Worm (Caenorhabditis elegans) whole organism, late embryonic: Measurements from ENCODE around the gene F09B12.5.

Source experiments
- C38D4.7 ChIP-seq: fragments of 200-800 bp; sonication (Bioruptor generic); optimal IDR thresholded peaks from 2 replicates; lab custom pipeline; 2018; ENCODE audit warnings: mild to moderate bottlenecking, missing genetic modification characterization, moderate library complexity, missing compliant biosample characterization
- K02D7.2 ChIP-seq: sonication (generic microtip); optimal IDR thresholded peaks from 2 replicates; lab custom pipeline; 2017; ENCODE audit warnings: mild to moderate bottlenecking, missing genetic modification characterization, missing compliant biosample characterization
- K09A11.1 ChIP-seq: sonication (generic microtip); optimal IDR thresholded peaks from 2 replicates; lab custom pipeline; 2017; ENCODE audit warnings: antibody characterized with exemption, mild to moderate bottlenecking, missing genetic modification characterization, missing compliant biosample characterization; ENCODE audit not compliant: insufficient read depth
- T23F11.4 ChIP-seq: fragments of 200-800 bp; sonication (Bioruptor generic); optimal IDR thresholded peaks from 2 replicates; lab custom pipeline; 2018; ENCODE audit warnings: mild to moderate bottlenecking, missing genetic modification characterization, missing compliant biosample characterization
- ceh-18 ChIP-seq: sonication (generic microtip); optimal IDR thresholded peaks from 2 replicates; lab custom pipeline; 2016; ENCODE audit warnings: missing genetic modification characterization, missing compliant biosample characterization
- ceh-2 ChIP-seq: sonication (generic microtip); optimal IDR thresholded peaks from 2 replicates; lab custom pipeline; 2016; ENCODE audit warnings: missing genotype, missing genetic modification characterization, missing compliant biosample characterization
- ceh-24 ChIP-seq: sonication (generic microtip); optimal IDR thresholded peaks from 2 replicates; lab custom pipeline; 2016; ENCODE audit warnings: mild to moderate bottlenecking, missing genetic modification characterization, missing compliant biosample characterization
- ceh-34 ChIP-seq: sonication (generic microtip); optimal IDR thresholded peaks from 2 replicates; lab custom pipeline; 2016; ENCODE audit warnings: mild to moderate bottlenecking, missing genetic modification characterization, missing compliant biosample characterization
- ceh-48 ChIP-seq: sonication (generic microtip); optimal IDR thresholded peaks from 2 replicates; lab custom pipeline; 2016; ENCODE audit warnings: missing genetic modification characterization, inconsistent platforms, missing compliant biosample characterization
- dmd-4 ChIP-seq: sonication (generic microtip); optimal IDR thresholded peaks from 2 replicates; lab custom pipeline; 2016; ENCODE audit warnings: borderline replicate concordance, missing genetic modification characterization, missing compliant biosample characterization
- dve-1 ChIP-seq: sonication (generic microtip); optimal IDR thresholded peaks from 2 replicates; lab custom pipeline; 2017; ENCODE audit warnings: antibody characterized with exemption, mild to moderate bottlenecking, missing genetic modification characterization, missing compliant biosample characterization
- elt-2 ChIP-seq: sonication (generic microtip); optimal IDR thresholded peaks from 2 replicates; lab custom pipeline; 2016; ENCODE audit warnings: missing genetic modification reagents, missing genetic modification characterization, missing compliant biosample characterization
- elt-4 ChIP-seq: sonication (generic microtip); optimal IDR thresholded peaks from 2 replicates; lab custom pipeline; 2016; ENCODE audit warnings: missing genetic modification characterization, missing compliant biosample characterization
- ets-4 ChIP-seq: sonication (generic microtip); optimal IDR thresholded peaks from 2 replicates; lab custom pipeline; 2016; ENCODE audit warnings: missing genetic modification characterization, missing compliant biosample characterization
- eyg-1 ChIP-seq: sonication (generic microtip); optimal IDR thresholded peaks from 2 replicates; lab custom pipeline; 2016; ENCODE audit warnings: missing genotype, missing genetic modification characterization, missing compliant biosample characterization
- fkh-6 ChIP-seq: sonication (generic microtip); optimal IDR thresholded peaks from 2 replicates; lab custom pipeline; 2016; ENCODE audit warnings: missing genetic modification characterization, missing compliant biosample characterization
- hlh-13 ChIP-seq: fragments of 200-800 bp; sonication (Bioruptor generic); optimal IDR thresholded peaks from 2 replicates; lab custom pipeline; 2018; ENCODE audit warnings: mild to moderate bottlenecking, missing genetic modification characterization, missing compliant biosample characterization
- hlh-15 ChIP-seq: sonication (generic microtip); optimal IDR thresholded peaks from 2 replicates; lab custom pipeline; 2016; ENCODE audit warnings: missing genetic modification characterization, missing compliant biosample characterization
- hlh-8 ChIP-seq: sonication (generic microtip); optimal IDR thresholded peaks from 2 replicates; lab custom pipeline; 2016; ENCODE audit warnings: missing genotype, missing genetic modification characterization, missing compliant biosample characterization
- lim-6 ChIP-seq: sonication (generic microtip); optimal IDR thresholded peaks from 2 replicates; lab custom pipeline; 2016; ENCODE audit warnings: missing genetic modification characterization, missing compliant biosample characterization
- madf-2 ChIP-seq: sonication (generic microtip); optimal IDR thresholded peaks from 2 replicates; lab custom pipeline; 2017; ENCODE audit warnings: missing genetic modification characterization, missing compliant biosample characterization
- npax-4 ChIP-seq: sonication (generic microtip); optimal IDR thresholded peaks from 2 replicates; lab custom pipeline; 2016; ENCODE audit warnings: missing genetic modification characterization, missing compliant biosample characterization
- odd-2 ChIP-seq: sonication (generic microtip); optimal IDR thresholded peaks from 2 replicates; lab custom pipeline; 2017; ENCODE audit warnings: antibody characterized with exemption, mild to moderate bottlenecking, missing genetic modification characterization, missing compliant biosample characterization
- pat-9 ChIP-seq: fragments of 200-800 bp; sonication (Bioruptor generic); optimal IDR thresholded peaks from 2 replicates; lab custom pipeline; 2018; ENCODE audit warnings: mild to moderate bottlenecking, missing genetic modification characterization, moderate library complexity, missing compliant biosample characterization
- pha-4 ChIP-seq: fragments of 150-350 bp; optimal IDR thresholded peaks from 2 replicates; lab custom pipeline; 2018; ENCODE audit warnings: missing biosample characterization, missing genetic modification reagents, missing genetic modification characterization
- pqm-1 ChIP-seq: sonication (generic microtip); optimal IDR thresholded peaks from 2 replicates; lab custom pipeline; 2016; ENCODE audit warnings: missing genetic modification characterization, missing compliant biosample characterization
- pros-1 ChIP-seq: fragments of 150-350 bp; optimal IDR thresholded peaks from 2 replicates; lab custom pipeline; 2014; ENCODE audit warnings: missing biosample characterization, missing genetic modification reagents, missing genetic modification characterization
- ref-2 ChIP-seq: sonication (generic microtip); optimal IDR thresholded peaks from 2 replicates; lab custom pipeline; 2016; ENCODE audit warnings: missing genetic modification characterization, missing compliant biosample characterization
- rnt-1 ChIP-seq: sonication (generic microtip); optimal IDR thresholded peaks from 2 replicates; lab custom pipeline; 2016; ENCODE audit warnings: missing genetic modification characterization, missing compliant biosample characterization
- syd-9 ChIP-seq: sonication (generic microtip); optimal IDR thresholded peaks from 2 replicates; lab custom pipeline; 2016; ENCODE audit warnings: mild to moderate bottlenecking, missing genetic modification characterization, moderate library complexity, missing compliant biosample characterization
- unc-42 ChIP-seq: sonication (generic microtip); optimal IDR thresholded peaks from 2 replicates; lab custom pipeline; 2016; ENCODE audit warnings: missing genotype, missing genetic modification characterization, missing compliant biosample characterization
- unc-86 ChIP-seq: sonication (generic microtip); optimal IDR thresholded peaks from 2 replicates; lab custom pipeline; 2016; ENCODE audit warnings: missing genetic modification characterization, missing compliant biosample characterization
- ztf-16 ChIP-seq: sonication (generic microtip); optimal IDR thresholded peaks from 2 replicates; lab custom pipeline; 2017; ENCODE audit warnings: missing genetic modification characterization, missing compliant biosample characterization

F09B12.5 gene

DNA sequence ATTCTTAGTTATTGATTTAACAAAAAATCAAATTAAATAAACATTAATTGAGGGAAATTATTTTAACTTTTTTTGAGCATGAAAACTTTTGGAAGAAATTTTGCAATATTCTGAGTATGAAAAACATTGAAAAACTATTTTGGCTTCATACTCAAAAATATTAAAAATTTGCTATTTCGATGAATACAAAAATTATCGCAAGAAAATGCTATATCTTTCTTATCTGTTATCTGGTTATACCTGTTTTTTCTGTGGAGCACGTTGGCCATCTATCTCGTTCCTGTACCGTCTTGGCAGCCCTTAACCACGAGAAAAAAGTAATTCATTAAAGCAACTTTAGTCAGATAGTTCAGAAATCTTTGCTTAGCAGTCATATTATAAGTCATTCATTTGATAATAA is 26.6 kb upstream of the F09B12.5 start:
- no peak for TF ChIP-seq pat-9 (tag; lab: Kevin White, UChicago)
- TF ChIP-seq ref-2 (tag; lab: Kevin White, UChicago), result no peak
- no peak for TF ChIP-seq unc-42 (tag; lab: Kevin White, UChicago)
- TF ChIP-seq hlh-13 (GFP tag; lab: Kevin White, UChicago), result no peak
- no peak for TF ChIP-seq lim-6 (tag; lab: Kevin White, UChicago)
- TF ChIP-seq hlh-8 (tag; lab: Kevin White, UChicago), result no peak
- TF ChIP-seq ceh-34 (tag; lab: Kevin White, UChicago), result no peak
- no peak for TF ChIP-seq pqm-1 (tag; lab: Kevin White, UChicago)
- no peak for TF ChIP-seq dve-1 (tag; lab: Kevin White, UChicago)
- TF ChIP-seq elt-4, result no peak
- TF ChIP-seq elt-2, result no peak
- TF ChIP-seq ceh-48, result no peak
- TF ChIP-seq, all 69 proteins: peak for 0

- no peak for TF ChIP-seq C38D4.7 (GFP tag; lab: Kevin White, UChicago)
- TF ChIP-seq npax-4 (tag; lab: Kevin White, UChicago), result no peak
- TF ChIP-seq pha-4 (tag; lab: Kevin White, UChicago), result no peak
- no peak for TF ChIP-seq dve-1 (tag; lab: Kevin White, UChicago)
- no peak for TF ChIP-seq ets-4 (tag; lab: Kevin White, UChicago)
- no peak for TF ChIP-seq ceh-18 (tag; lab: Kevin White, UChicago)
Observed at ce11 chrX:15060303-15060702, 24.2 kb upstream of the F09B12.5 start, which contains the start of gene fbxa-96. Gene fbxa-96, minus strand, starts transcription at chrX:15060403.

DNA sequence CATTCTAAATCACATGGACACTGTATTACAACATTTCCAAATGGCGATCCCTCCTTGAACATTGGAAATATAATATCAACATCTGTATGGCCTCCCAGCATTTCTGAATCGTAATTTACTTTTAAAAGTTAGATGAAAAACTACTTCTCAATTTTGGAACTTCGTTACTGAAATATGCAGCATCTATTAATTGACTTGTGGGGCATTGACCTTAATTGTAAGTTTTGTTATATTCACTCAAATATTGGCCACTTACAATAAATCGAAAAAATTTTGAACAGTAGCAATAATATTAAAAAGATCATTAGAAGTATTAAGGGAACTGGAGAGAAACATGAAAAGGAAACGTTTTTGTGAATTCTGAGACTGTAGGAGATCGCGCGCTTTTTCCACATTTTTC is 15.3 kb upstream of the F09B12.5 start, which contains the start of gene mam-6:
Gene mam-6 (minus strand): TSS at position 101 of the 400 bp plus-strand sequence.
- TF ChIP-seq npax-4 (tag; lab: Kevin White, UChicago) (no peak), dmd-4 (tag; lab: Kevin White, UChicago) (no peak), hlh-15 (tag; lab: Kevin White, UChicago) (no peak), T23F11.4 (GFP tag; lab: Kevin White, UChicago) (no peak), eyg-1 (tag; lab: Kevin White, UChicago) (no peak), madf-2 (tag; lab: Kevin White, UChicago) (no peak), ets-4 (tag; lab: Kevin White, UChicago) (no peak), ceh-24 (tag; lab: Kevin White, UChicago) (no peak), rnt-1 (tag; lab: Kevin White, UChicago) (no peak)

ce11 chrX:15070137-15070536 is 14.4 kb upstream of the F09B12.5 start:
- TF ChIP-seq unc-86 (no peak), K09A11.1 (tag; lab: Kevin White, UChicago) (no peak), syd-9 (tag; lab: Kevin White, UChicago) (no peak), fkh-6 (tag; lab: Kevin White, UChicago) (no peak), odd-2 (tag; lab: Kevin White, UChicago) (no peak), hlh-15 (tag; lab: Kevin White, UChicago) (no peak), K02D7.2 (tag; lab: Kevin White, UChicago) (no peak), ztf-16 (tag; lab: Kevin White, UChicago) (no peak), ceh-18 (tag; lab: Kevin White, UChicago) (no peak)

DNA sequence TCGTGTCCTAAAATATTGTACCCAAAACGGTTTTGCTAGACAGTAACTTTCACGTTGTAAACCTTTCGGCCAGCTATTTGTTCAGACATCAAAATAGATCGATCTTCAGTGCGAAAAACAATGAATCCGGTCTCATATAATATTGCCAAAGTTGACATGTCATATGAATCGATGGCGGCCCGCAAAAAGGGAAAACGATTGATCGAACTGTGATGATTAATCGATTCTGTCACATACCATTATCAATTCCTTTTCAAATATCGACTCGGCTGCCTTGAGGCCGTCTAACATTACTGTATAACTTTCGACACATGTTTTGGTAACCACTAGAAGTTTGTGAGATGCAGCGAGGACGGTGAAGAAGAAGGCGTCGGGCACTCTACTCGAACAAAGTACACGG is 11.6 kb upstream of the F09B12.5 start:
- no peak for TF ChIP-seq C38D4.7 (GFP tag; lab: Kevin White, UChicago)
- TF ChIP-seq ceh-2 (tag; lab: Kevin White, UChicago), result no peak
- TF ChIP-seq pros-1 (tag; lab: Kevin White, UChicago), result no peak
